Fruit fly (Drosophila melanogaster) whole organism, prepupa: Measurements from ENCODE around the gene CG32109.
A peak's percentile ranks its signal among the peaks of the same experiment; 100 is the strongest.

ENCODE experiments used
- Blimp-1 ChIP-seq: fragments of 200-800 bp; sonication (Bioruptor generic); optimal IDR thresholded peaks from 3 replicates; lab custom pipeline; 2017; ENCODE audit warnings: missing biosample characterization, missing genetic modification characterization, mild to moderate bottlenecking, moderate library complexity, missing genetic modification reagents
- CG10631 ChIP-seq: fragments of 200-800 bp; sonication (Bioruptor generic); optimal IDR thresholded peaks from 2 replicates; lab custom pipeline; 2016; ENCODE audit warnings: missing biosample characterization, missing genetic modification characterization
- CG10669 ChIP-seq: fragments of 200-800 bp; sonication (Bioruptor generic); optimal IDR thresholded peaks from 3 replicates; lab custom pipeline; 2018; ENCODE audit warnings: missing biosample characterization, mild to moderate bottlenecking, missing genetic modification characterization, moderate library complexity
- CG11294 ChIP-seq: fragments of 200-800 bp; sonication (Bioruptor generic); IDR thresholded peaks from 2 replicates; pipeline ENCODE4 v1.3.6; 2022; ENCODE audit warnings: missing biosample characterization, missing genetic modification characterization
- CG11762 ChIP-seq: fragments of 200-800 bp; sonication (Bioruptor generic); optimal IDR thresholded peaks from 3 replicates; lab custom pipeline; 2016; ENCODE audit warnings: missing biosample characterization, missing genetic modification characterization; ENCODE audit not compliant: insufficient read depth
- CG11902 ChIP-seq: fragments of 200-800 bp; sonication (Bioruptor generic); optimal IDR thresholded peaks from 3 replicates; lab custom pipeline; 2016; ENCODE audit warnings: missing biosample characterization, missing genetic modification characterization
- CG15336 ChIP-seq: fragments of 200-800 bp; sonication (Bioruptor generic); IDR thresholded peaks from 2 replicates; pipeline ENCODE4 v1.3.6; 2022; ENCODE audit warnings: missing biosample characterization, missing genetic modification characterization
- CG1621 ChIP-seq: fragments of 200-800 bp; sonication (Bioruptor generic); optimal IDR thresholded peaks from 3 replicates; lab custom pipeline; 2018; ENCODE audit warnings: missing biosample characterization, mild to moderate bottlenecking, missing genetic modification characterization
- CG3032 ChIP-seq: fragments of 200-800 bp; optimal IDR thresholded peaks from 2 replicates; lab custom pipeline; 2019; ENCODE audit warnings: missing biosample characterization, mild to moderate bottlenecking, missing genetic modification characterization, moderate library complexity
- CG32006 ChIP-seq: fragments of 200-800 bp; sonication (Bioruptor generic); optimal IDR thresholded peaks from 3 replicates; lab custom pipeline; 2017; ENCODE audit warnings: missing biosample characterization, mild to moderate bottlenecking, missing genetic modification characterization
- CG34406 ChIP-seq: fragments of 200-800 bp; sonication (Bioruptor generic); optimal IDR thresholded peaks from 3 replicates; lab custom pipeline; 2016; ENCODE audit warnings: missing biosample characterization, missing genetic modification characterization
- CG3919 ChIP-seq: fragments of 200-800 bp; sonication (Bioruptor generic); optimal IDR thresholded peaks from 3 replicates; lab custom pipeline; 2016; ENCODE audit warnings: missing biosample characterization, missing genetic modification characterization
- CG4318 ChIP-seq: fragments of 200-800 bp; sonication (Bioruptor generic); optimal IDR thresholded peaks from 3 replicates; lab custom pipeline; 2017; ENCODE audit warnings: missing biosample characterization, mild to moderate bottlenecking, missing genetic modification characterization
- CG6163 ChIP-seq: fragments of 200-800 bp; sonication (Bioruptor generic); IDR thresholded peaks from 3 replicates; pipeline ENCODE4 v1.3.6; 2022; ENCODE audit warnings: missing biosample characterization, missing genetic modification characterization
- CG6276 ChIP-seq: fragments of 200-800 bp; sonication (Bioruptor generic); optimal IDR thresholded peaks from 2 replicates; lab custom pipeline; 2017; ENCODE audit warnings: missing biosample characterization, mild to moderate bottlenecking, missing genetic modification characterization
- CG6792 ChIP-seq: fragments of 200-800 bp; sonication (Bioruptor generic); optimal IDR thresholded peaks from 3 replicates; lab custom pipeline; 2016; ENCODE audit warnings: missing biosample characterization, missing genetic modification characterization
- CG7368 ChIP-seq: fragments of 200-800 bp; sonication (Bioruptor generic); optimal IDR thresholded peaks from 3 replicates; lab custom pipeline; 2016; ENCODE audit warnings: missing biosample characterization, missing genetic modification characterization
- CG8119 ChIP-seq: fragments of 200-800 bp; sonication (Bioruptor generic); IDR thresholded peaks from 3 replicates; pipeline ENCODE4 v1.3.6; 2022; ENCODE audit warnings: missing biosample characterization, missing genetic modification characterization
- CG8319 ChIP-seq: fragments of 200-800 bp; sonication (Bioruptor generic); optimal IDR thresholded peaks from 3 replicates; lab custom pipeline; 2016; ENCODE audit warnings: missing biosample characterization, missing genetic modification characterization
- CG8632 ChIP-seq: fragments of 200-800 bp; sonication (Bioruptor generic); optimal IDR thresholded peaks from 3 replicates; lab custom pipeline; 2016; ENCODE audit warnings: missing biosample characterization, missing genetic modification characterization
- CG9139 ChIP-seq: fragments of 200-800 bp; sonication (Bioruptor generic); optimal IDR thresholded peaks from 3 replicates; lab custom pipeline; 2017; ENCODE audit warnings: missing biosample characterization, mild to moderate bottlenecking, missing genetic modification characterization
- Eip75B ChIP-seq: fragments of 200-800 bp; sonication (Bioruptor generic); optimal IDR thresholded peaks from 3 replicates; lab custom pipeline; 2016; ENCODE audit warnings: missing biosample characterization, missing genetic modification characterization
- Eip78C ChIP-seq: fragments of 200-800 bp; sonication (Bioruptor generic); peaks from one replicate; lab custom pipeline; 2016; ENCODE audit warnings: missing biosample characterization, missing genetic modification characterization
- Eip93F ChIP-seq: fragments of 200-800 bp; sonication (Bioruptor generic); optimal IDR thresholded peaks from 2 replicates; lab custom pipeline; 2016; ENCODE audit warnings: missing biosample characterization, mild to moderate bottlenecking, missing genetic modification characterization
- Ets21C ChIP-seq: fragments of 200-800 bp; sonication (Bioruptor generic); optimal IDR thresholded peaks from 3 replicates; lab custom pipeline; 2016; ENCODE audit warnings: missing biosample characterization, missing genetic modification characterization
- Ets96B ChIP-seq: fragments of 200-800 bp; optimal IDR thresholded peaks from 2 replicates; lab custom pipeline; 2019; ENCODE audit warnings: missing biosample characterization, mild to moderate bottlenecking, missing genetic modification characterization, moderate library complexity
- Gug ChIP-seq: fragments of 200-800 bp; sonication (Bioruptor generic); IDR thresholded peaks from 2 replicates; pipeline ENCODE4 v1.3.6; 2022; ENCODE audit warnings: missing biosample characterization, missing genetic modification characterization
- Hr38 ChIP-seq: sonication (Bioruptor generic); optimal IDR thresholded peaks from 2 replicates; lab custom pipeline; 2016; ENCODE audit warnings: missing biosample characterization, missing genetic modification characterization
- Hr4 ChIP-seq: fragments of 200-800 bp; sonication (Bioruptor generic); optimal IDR thresholded peaks from 3 replicates; lab custom pipeline; 2016; ENCODE audit warnings: missing biosample characterization, missing genetic modification characterization
- Lpt ChIP-seq: fragments of 200-800 bp; sonication (Bioruptor generic); optimal IDR thresholded peaks from 3 replicates; lab custom pipeline; 2016; ENCODE audit warnings: missing biosample characterization, missing genetic modification characterization
- Met ChIP-seq: fragments of 200-800 bp; sonication (Bioruptor generic); optimal IDR thresholded peaks from 3 replicates; lab custom pipeline; 2016; ENCODE audit warnings: missing biosample characterization, missing genetic modification characterization
- OdsH ChIP-seq: fragments of 200-800 bp; sonication (Bioruptor generic); optimal IDR thresholded peaks from 3 replicates; lab custom pipeline; 2016; ENCODE audit warnings: missing biosample characterization, missing genetic modification characterization
- Smox ChIP-seq: fragments of 200-800 bp; sonication (Bioruptor generic); optimal IDR thresholded peaks from 3 replicates; lab custom pipeline; 2016; ENCODE audit warnings: missing biosample characterization, missing genetic modification characterization
- Sox102F ChIP-seq: fragments of 200-800 bp; sonication (Bioruptor generic); optimal IDR thresholded peaks from 2 replicates; lab custom pipeline; 2016; ENCODE audit warnings: missing biosample characterization, mild to moderate bottlenecking, missing genetic modification characterization
- Sox14 ChIP-seq: fragments of 200-800 bp; sonication (Bioruptor generic); optimal IDR thresholded peaks from 3 replicates; lab custom pipeline; 2016; ENCODE audit warnings: missing biosample characterization, missing genetic modification characterization
- acj6 ChIP-seq: fragments of 200-800 bp; sonication (Bioruptor generic); optimal IDR thresholded peaks from 3 replicates; lab custom pipeline; 2016; ENCODE audit warnings: missing biosample characterization, missing genetic modification characterization
- cyc ChIP-seq: fragments of 200-800 bp; sonication (Bioruptor generic); optimal IDR thresholded peaks from 3 replicates; lab custom pipeline; 2016; ENCODE audit warnings: missing biosample characterization, missing genetic modification characterization
- dac ChIP-seq: fragments of 200-800 bp; sonication (Bioruptor generic); optimal IDR thresholded peaks from 2 replicates; lab custom pipeline; 2017; ENCODE audit warnings: missing biosample characterization, mild to moderate bottlenecking, missing genetic modification characterization
- dsx ChIP-seq: fragments of 200-800 bp; optimal IDR thresholded peaks from 3 replicates; lab custom pipeline; 2019; ENCODE audit warnings: missing biosample characterization, mild to moderate bottlenecking, missing genetic modification characterization, moderate library complexity; ENCODE audit not compliant: poor library complexity, severe bottlenecking
- esn ChIP-seq: fragments of 200-800 bp; sonication (Bioruptor generic); optimal IDR thresholded peaks from 2 replicates; lab custom pipeline; 2016; ENCODE audit warnings: missing biosample characterization, mild to moderate bottlenecking, missing genetic modification characterization, moderate library complexity
- fd59A ChIP-seq: fragments of 200-800 bp; sonication (Bioruptor generic); optimal IDR thresholded peaks from 2 replicates; lab custom pipeline; 2017; ENCODE audit warnings: missing biosample characterization, mild to moderate bottlenecking, missing genetic modification characterization, missing genetic modification reagents
- fkh ChIP-seq: fragments of 200-800 bp; sonication (Bioruptor generic); optimal IDR thresholded peaks from 3 replicates; lab custom pipeline; 2017; ENCODE audit warnings: missing biosample characterization, mild to moderate bottlenecking, missing genetic modification characterization, moderate library complexity
- lz ChIP-seq: fragments of 200-800 bp; sonication (Bioruptor generic); optimal IDR thresholded peaks from 3 replicates; lab custom pipeline; 2016; ENCODE audit warnings: missing biosample characterization, missing genetic modification characterization
- net ChIP-seq: fragments of 200-800 bp; sonication (Bioruptor generic); optimal IDR thresholded peaks from 3 replicates; lab custom pipeline; 2016; ENCODE audit warnings: missing biosample characterization, missing genetic modification characterization
- pdm3 ChIP-seq: fragments of 200-800 bp; sonication (Bioruptor generic); optimal IDR thresholded peaks from 3 replicates; lab custom pipeline; 2016; ENCODE audit warnings: missing biosample characterization, missing genetic modification characterization
- salr ChIP-seq, 2 experiments: fragments of 200-800 bp; sonication (Bioruptor generic); optimal IDR thresholded peaks; 3 replicates each; lab custom pipeline; 2016 to 2018; ENCODE audit warnings: missing biosample characterization in 2 of 2, missing genetic modification characterization in 2 of 2, mild to moderate bottlenecking in 1 of 2
- spab ChIP-seq: fragments of 200-800 bp; sonication (Bioruptor generic); optimal IDR thresholded peaks from 2 replicates; lab custom pipeline; 2017; ENCODE audit warnings: missing biosample characterization, mild to moderate bottlenecking, missing genetic modification characterization, missing genetic modification reagents
- svp ChIP-seq: fragments of 200-800 bp; sonication (Bioruptor generic); peaks from one replicate; lab custom pipeline; 2016; ENCODE audit warnings: missing biosample characterization, missing genetic modification characterization
- topi ChIP-seq: fragments of 200-800 bp; sonication (Bioruptor generic); optimal IDR thresholded peaks from 3 replicates; lab custom pipeline; 2016; ENCODE audit warnings: missing biosample characterization, missing genetic modification characterization
- vri ChIP-seq: fragments of 200-800 bp; sonication (Bioruptor generic); optimal IDR thresholded peaks from 3 replicates; lab custom pipeline; 2016; ENCODE audit warnings: missing biosample characterization, mild to moderate bottlenecking, missing genetic modification characterization

Gene CG32109

dm6 chr3L:12749567-12750535 lies 4.7 kb downstream of the CG32109 start, which contains the start of the genes Klc and CG10984:
Gene Klc, minus strand, starts transcription at chr3L:12750056.
Gene CG10984, plus strand, starts transcription at chr3L:12750119.
- TF ChIP-seq fd59A (GFP tag; lab: Kevin White, UChicago) (no peak), fkh (GFP tag; lab: Kevin White, UChicago) (peak; percentile 37), topi (GFP tag; lab: Kevin White, UChicago) (peak; percentile 86), CG8632 (GFP tag; lab: Kevin White, UChicago) (peak; percentile 68), CG11294 (GFP tag; lab: Robert Waterston, UW) (no peak), dsx (GFP tag; lab: Kevin White, UChicago) (peak; percentile 76), Met (no peak), Ets21C (peak; percentile 66), Eip78C (GFP tag; lab: Kevin White, UChicago) (peak; percentile 97), CG6276 (GFP tag; lab: Kevin White, UChicago) (no peak), Sox102F (GFP tag; lab: Kevin White, UChicago) (no peak), CG32006 (GFP tag; lab: Kevin White, UChicago) (peak; percentile 95), CG9139 (GFP tag; lab: Kevin White, UChicago) (no peak), CG1621 (tag; lab: Kevin White, UChicago) (no peak), Eip75B (peak; percentile 88), Eip93F (GFP tag; lab: Kevin White, UChicago) (peak; percentile 39), CG11762 (GFP tag; lab: Kevin White, UChicago) (peak; percentile 80), CG4318 (no peak), Sox14 (GFP tag; lab: Kevin White, UChicago) (peak; percentile 91), Ets96B (peak; percentile 85), pdm3 (GFP tag; lab: Kevin White, UChicago) (peak; percentile 93), CG10669 (GFP tag; lab: Kevin White, UChicago) (peak; percentile 89), salr (GFP tag; optimal IDR thresholded peaks at IDR 0.05; lab: Kevin White, UChicago) (no peak), CG8119 (GFP tag; lab: Robert Waterston, UW) (no peak; the same call in 1 of the 3 replicates), dac (GFP tag; lab: Kevin White, UChicago) (peak; percentile 89), vri (peak; percentile 78), Lpt (GFP tag; lab: Kevin White, UChicago) (peak; percentile 91), CG11902 (GFP tag; lab: Kevin White, UChicago) (peak; percentile 71), net (GFP tag; lab: Kevin White, UChicago) (no peak), CG34406 (GFP tag; lab: Kevin White, UChicago) (no peak), CG8319 (GFP tag; lab: Kevin White, UChicago) (no peak), Hr38 (GFP tag; lab: Kevin White, UChicago) (no peak), Blimp-1 (GFP tag; lab: Kevin White, UChicago) (no peak), CG15336 (peak; percentile 95), OdsH (GFP tag; lab: Kevin White, UChicago) (peak; percentile 90), spab (GFP tag; lab: Kevin White, UChicago) (no peak), cyc (GFP tag; lab: Kevin White, UChicago) (peak; percentile 80), Hr4 (GFP tag; lab: Kevin White, UChicago) (peak; percentile 96), esn (GFP tag; lab: Kevin White, UChicago) (peak; percentile 86), CG3919 (no peak), CG6792 (GFP tag; lab: Kevin White, UChicago) (peak; percentile 81), Gug (GFP tag; lab: Robert Waterston, UW) (peak; percentile 83; the same call in 1 of the 2 replicates), CG6163 (GFP tag; lab: Robert Waterston, UW) (no peak), CG10631 (GFP tag; lab: Kevin White, UChicago) (peak; percentile 85), svp (GFP tag; lab: Kevin White, UChicago) (no peak), acj6 (peak; percentile 84), lz (peak; percentile 82), Smox (GFP tag; lab: Kevin White, UChicago) (no peak), CG7368 (GFP tag; lab: Kevin White, UChicago) (peak; percentile 87), CG3032 (tag; lab: Kevin White, UChicago) (peak; percentile 70)
